Fruit fly (Drosophila melanogaster): Measurements from ENCODE around the gene MtnA.

Gene MtnA

DNA sequence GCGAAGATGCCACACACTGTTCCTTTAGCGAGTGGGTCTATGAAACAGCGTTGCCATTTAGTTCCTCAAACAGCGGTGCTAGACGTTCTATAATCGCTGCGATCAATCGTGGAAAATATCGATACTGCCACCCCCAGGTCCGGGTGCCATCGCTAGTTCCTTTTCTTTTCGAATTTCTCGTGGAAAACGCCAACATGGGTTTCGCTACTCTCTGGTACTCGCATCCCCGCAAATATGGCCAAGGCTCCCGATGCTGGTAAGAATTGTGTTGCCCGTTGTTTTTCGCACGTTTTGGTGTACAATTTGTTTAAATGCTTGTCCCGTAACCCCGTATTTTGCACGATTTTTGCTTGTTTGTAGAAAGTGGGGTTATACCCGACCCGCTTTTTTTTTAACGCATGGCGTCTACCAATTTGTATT, 6.2 kb downstream of the MtnA start, which contains the start of gene RpS29 (continued):
- TF ChIP-seq Xrp1 (GFP tag; IDR thresholded peaks at IDR 0.05): peak; percentile 63
- peak; percentile 85 for TF ChIP-seq CG3281 (GFP tag; optimal IDR thresholded peaks at IDR 0.05)
- peak; percentile 72 for TF ChIP-seq Atf6 (GFP tag; IDR thresholded peaks at IDR 0.05)
- no peak for TF ChIP-seq Hr39 (optimal IDR thresholded peaks at IDR 0.05)
- peak; percentile 38 for TF ChIP-seq cato (GFP tag; optimal IDR thresholded peaks at IDR 0.05; ENCODE audit: borderline replicate concordance)
- peak; percentile 83 for TF ChIP-seq emc (GFP tag; optimal IDR thresholded peaks at IDR 0.05)
- TF ChIP-seq Aef1 (GFP tag; IDR thresholded peaks at IDR 0.05): peak; percentile 77
- peak; percentile 95 for TF ChIP-seq slbo (GFP tag; IDR thresholded peaks at IDR 0.05)
- peak; percentile 83 for TF ChIP-seq p53 (GFP tag; optimal IDR thresholded peaks at IDR 0.05)
- TF ChIP-seq en (GFP tag; optimal IDR thresholded peaks at IDR 0.05): peak; percentile 59
- peak; percentile 73 for TF ChIP-seq stwl (tag; optimal IDR thresholded peaks at IDR 0.05)
- TF ChIP-seq vfl (GFP tag; optimal IDR thresholded peaks at IDR 0.05): peak; percentile 79
- peak; percentile 93 for TF ChIP-seq CG34224 (GFP tag; IDR thresholded peaks at IDR 0.05; ENCODE audit: partially characterized antibody)
- TF ChIP-seq HLH3B (GFP tag; IDR thresholded peaks at IDR 0.05): peak; percentile 73
- TF ChIP-seq Lhr (GFP tag; optimal IDR thresholded peaks at IDR 0.05): peak; percentile 90
- peak; percentile 78 for TF ChIP-seq pb (GFP tag; optimal IDR thresholded peaks at IDR 0.05)
- peak; percentile 80 for TF ChIP-seq tx (GFP tag; optimal IDR thresholded peaks at IDR 0.05)
- peak; percentile 52 for TF ChIP-seq da (GFP tag; optimal IDR thresholded peaks at IDR 0.05)
- peak; percentile 65 for TF ChIP-seq NK7.1 (GFP tag; optimal IDR thresholded peaks at IDR 0.05)
- peak; percentile 74 for TF ChIP-seq CG17328 (GFP tag; IDR thresholded peaks at IDR 0.05)
- peak in 1 of 2 experiments; percentile 50 for TF ChIP-seq crp (GFP tag; optimal IDR thresholded peaks at IDR 0.05)
- peak; percentile 85 for TF ChIP-seq Mad (GFP tag; optimal IDR thresholded peaks at IDR 0.05)
- peak; percentile 99 for TF ChIP-seq YL-1 (GFP tag; optimal IDR thresholded peaks at IDR 0.05)
- TF ChIP-seq Max (GFP tag; optimal IDR thresholded peaks at IDR 0.05): peak; percentile 76
- peak; percentile 79 for TF ChIP-seq Ptx1 (GFP tag; IDR thresholded peaks at IDR 0.05)
- TF ChIP-seq klu (GFP tag; IDR thresholded peaks at IDR 0.05): peak; percentile 31; the same call in 1 of the 2 replicates
- TF ChIP-seq PHDP (tag; optimal IDR thresholded peaks at IDR 0.05): peak; percentile 67
- peak; percentile 83 for TF ChIP-seq Chrac-16 (GFP tag; optimal IDR thresholded peaks at IDR 0.05)
- peak; percentile 92 for TF ChIP-seq CG13624 (GFP tag; optimal IDR thresholded peaks at IDR 0.05)
- peak; percentile 58 for TF ChIP-seq Usf (GFP tag; optimal IDR thresholded peaks at IDR 0.05)
- TF ChIP-seq CG10462 (GFP tag; optimal IDR thresholded peaks at IDR 0.05): no peak
- TF ChIP-seq CG15696 (tag; optimal IDR thresholded peaks at IDR 0.05): peak; percentile 58
- TF ChIP-seq ac (GFP tag; optimal IDR thresholded peaks at IDR 0.05): no peak
- TF ChIP-seq vvl (GFP tag; IDR thresholded peaks at IDR 0.05): peak; percentile 90
- peak; percentile 84 for TF ChIP-seq CG8944 (GFP tag; optimal IDR thresholded peaks at IDR 0.05)
- TF ChIP-seq ap (GFP tag; IDR thresholded peaks at IDR 0.05): no peak
- TF ChIP-seq CoRest (tag; optimal IDR thresholded peaks at IDR 0.05): peak; percentile 63
- peak; percentile 75 for TF ChIP-seq CG18011 (GFP tag; optimal IDR thresholded peaks at IDR 0.05)
- peak; percentile 94 for TF ChIP-seq NFAT (GFP tag; IDR thresholded peaks at IDR 0.05)
- TF ChIP-seq CG8359 (GFP tag; optimal IDR thresholded peaks at IDR 0.05; ENCODE audit: borderline replicate concordance): no peak
- TF ChIP-seq E2f2 (GFP tag; IDR thresholded peaks at IDR 0.05): peak; percentile 100
- peak; percentile 54 for TF ChIP-seq HLHmδ (GFP tag; optimal IDR thresholded peaks at IDR 0.05)
- TF ChIP-seq chif (GFP tag; optimal IDR thresholded peaks at IDR 0.05): peak; percentile 57 to 70
- peak; percentile 41; the same call in 1 of the 2 replicates for TF ChIP-seq CG10959 (GFP tag; IDR thresholded peaks at IDR 0.05)
- peak; percentile 73 for TF ChIP-seq scrt (GFP tag; optimal IDR thresholded peaks at IDR 0.05)
- peak; percentile 40 for TF ChIP-seq Abd-B (GFP tag; optimal IDR thresholded peaks at IDR 0.05)
- peak; percentile 90 for TF ChIP-seq sna (GFP tag; IDR thresholded peaks at IDR 0.05; ENCODE audit: partially characterized antibody)
- peak; percentile 86 for TF ChIP-seq Side (GFP tag; optimal IDR thresholded peaks at IDR 0.05)
- TF ChIP-seq CG6175 (GFP tag; IDR thresholded peaks at IDR 0.05): peak; percentile 84
- TF ChIP-seq Ssrp (tag; optimal IDR thresholded peaks at IDR 0.05): peak; percentile 16
- peak; percentile 89 for TF ChIP-seq ash1 (GFP tag; optimal IDR thresholded peaks at IDR 0.05)
